Worm (Caenorhabditis elegans) whole organism, dauer: ENCODE measurements around the gene mbk-2.

ENCODE experiments used
- unc-62 ChIP-seq: sonication (generic microtip); optimal IDR thresholded peaks from 2 replicates; lab custom pipeline; 2017; ENCODE audit warnings: missing biosample characterization, missing genetic modification reagents, missing genetic modification characterization

Gene mbk-2

DNA sequence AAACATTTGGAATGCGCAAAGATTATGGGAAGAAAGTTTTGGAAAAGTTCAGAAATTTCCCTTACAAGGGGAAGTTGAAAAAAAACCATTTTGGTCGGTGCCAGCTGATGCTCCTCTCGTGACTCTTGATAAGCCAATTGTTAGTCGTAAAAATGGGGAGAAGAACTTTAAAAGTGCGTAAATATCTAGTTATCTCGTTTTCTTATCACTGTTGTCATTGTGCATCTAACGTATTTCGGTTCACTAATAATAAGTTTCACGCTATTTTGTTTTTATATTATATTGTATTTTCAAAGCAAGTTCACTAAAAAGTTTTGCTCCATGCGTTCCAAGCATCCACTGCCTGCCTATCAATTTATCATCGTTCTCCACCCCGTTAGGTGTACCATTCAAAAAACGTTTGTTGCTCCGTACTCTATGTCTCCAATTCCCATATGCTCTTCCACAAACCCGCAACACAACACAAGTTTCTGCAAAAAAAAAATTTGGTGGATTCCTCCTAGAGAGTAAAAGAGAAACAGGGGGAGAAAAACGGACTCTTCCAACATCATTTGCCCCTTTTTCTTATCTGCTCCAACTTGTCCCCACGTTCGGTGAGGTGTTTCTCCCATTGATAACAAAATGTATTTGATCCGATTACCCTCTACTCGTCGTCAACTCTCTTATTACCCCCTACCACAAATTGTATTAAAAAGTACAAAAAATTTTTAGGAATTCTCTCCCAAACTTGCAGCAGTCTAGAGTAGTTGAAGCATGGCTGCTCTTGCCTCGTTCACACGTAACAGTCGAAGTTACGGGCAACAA, at the start of gene mbk-2:
Gene mbk-2 (plus strand): TSS at position 754 of the 804 bp plus-strand sequence.
- TF ChIP-seq unc-62 (GFP tag; lab: Kevin White, UChicago), result no peak

DNA sequence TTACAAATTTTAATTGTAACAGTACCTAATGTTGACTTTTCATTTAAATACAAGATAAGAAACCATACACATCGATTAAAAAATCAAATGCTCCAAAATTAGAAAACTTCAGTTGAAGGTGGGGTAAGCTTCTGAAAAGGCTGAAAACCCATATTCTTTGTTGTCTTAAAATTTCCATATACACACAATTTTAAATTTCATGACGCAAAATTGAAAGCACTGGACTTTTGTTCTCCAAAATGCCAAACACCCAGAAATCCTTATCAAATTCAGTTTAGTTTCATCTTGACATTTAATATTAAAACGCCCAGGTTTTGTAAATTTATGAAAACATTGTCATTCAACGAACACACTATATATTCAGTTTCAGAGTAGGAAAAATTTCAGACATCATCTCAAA, 48.8 kb upstream of the mbk-2 start, which contains the start of gene F55G11.7:
Gene F55G11.7 (plus strand): TSS at position 301 of the 400 bp plus-strand sequence.
- no peak for TF ChIP-seq unc-62 (GFP tag; lab: Kevin White, UChicago)

DNA sequence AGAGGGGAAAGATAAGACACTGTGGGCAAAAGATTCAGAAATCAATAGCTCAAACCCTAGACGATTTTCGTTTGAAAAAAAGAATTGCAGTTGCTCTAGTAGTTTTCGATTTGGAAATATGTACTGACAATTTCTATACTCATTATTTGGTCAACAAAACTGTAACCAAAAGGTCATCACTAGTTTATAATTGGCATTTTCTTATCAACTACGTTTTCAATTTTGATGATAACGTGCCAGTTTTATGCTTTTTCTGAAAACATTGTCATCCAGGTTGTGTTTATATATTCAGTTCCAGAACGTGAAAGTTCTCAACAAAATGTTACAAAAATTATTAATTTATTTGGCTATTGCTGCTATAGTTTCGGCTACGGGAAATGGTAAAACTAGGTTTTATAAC, 46.4 kb upstream of the mbk-2 start, which contains the start of gene F55G11.8:
Gene F55G11.8 (plus strand): TSS at position 245 of the 400 bp plus-strand sequence.
- TF ChIP-seq unc-62 (GFP tag; lab: Kevin White, UChicago), result no peak

DNA sequence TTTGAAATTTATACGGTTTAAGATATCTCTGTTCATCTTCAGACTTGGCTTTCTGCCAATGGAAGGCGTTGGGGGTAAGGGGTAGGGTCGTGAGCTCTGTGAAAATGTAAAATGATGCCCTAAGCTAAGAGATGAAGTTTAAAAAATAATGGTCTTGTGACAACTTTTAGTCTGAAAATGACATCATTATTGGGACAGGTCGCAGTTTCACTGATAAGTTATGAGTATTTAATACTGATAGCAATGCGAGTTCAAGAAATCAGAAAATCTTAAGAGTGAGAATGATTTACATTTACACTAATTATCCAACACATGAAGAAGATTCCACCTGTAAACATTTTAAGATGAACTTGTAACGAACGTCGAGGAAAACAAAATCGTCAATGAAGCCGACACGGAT, 44.3 kb upstream of the mbk-2 start:
- TF ChIP-seq unc-62 (GFP tag; lab: Kevin White, UChicago), result no peak

DNA sequence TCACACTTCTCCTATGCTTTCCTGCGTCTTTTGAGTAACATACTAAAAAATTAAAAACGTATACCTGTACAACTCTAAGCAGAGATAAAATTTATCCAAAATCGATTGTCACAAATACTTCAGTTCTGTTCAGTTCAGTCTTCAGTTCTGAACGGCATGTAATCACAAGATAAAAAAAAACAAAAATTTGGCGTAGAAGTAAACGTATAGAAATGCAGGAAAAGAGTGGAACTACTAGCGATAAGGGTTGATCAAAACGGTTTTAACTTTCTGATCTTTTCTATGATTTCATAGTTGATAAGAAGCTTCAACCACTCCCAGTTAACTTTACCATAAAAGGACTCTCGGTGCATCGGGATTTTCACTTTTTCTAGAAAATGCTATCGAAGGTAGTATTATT, 43.9 kb upstream of the mbk-2 start, which contains the start of gene dod-22:
Gene dod-22 (plus strand): TSS at position 301 of the 400 bp plus-strand sequence.
- TF ChIP-seq unc-62 (GFP tag; lab: Kevin White, UChicago), result no peak

DNA sequence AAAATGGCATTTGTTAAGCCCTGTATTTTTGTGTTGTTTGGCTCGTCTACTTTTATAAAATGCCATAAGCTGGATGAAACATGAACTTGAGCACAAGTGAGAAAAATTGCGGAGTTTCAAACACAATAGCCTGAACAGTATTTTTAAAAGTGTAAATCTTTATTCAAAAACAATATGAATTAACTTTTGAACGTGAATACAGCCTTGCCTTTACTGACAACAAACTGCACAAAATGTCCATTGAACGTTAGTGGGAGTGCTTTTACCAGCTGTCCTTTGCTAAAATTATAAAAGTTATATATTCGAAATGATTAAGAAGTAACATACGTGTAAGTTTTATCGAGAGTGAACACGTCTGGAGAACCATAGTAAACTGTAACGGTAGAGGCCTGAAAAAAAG, 41.7 kb upstream of the mbk-2 start:
- TF ChIP-seq unc-62 (GFP tag; lab: Kevin White, UChicago), result no peak

DNA sequence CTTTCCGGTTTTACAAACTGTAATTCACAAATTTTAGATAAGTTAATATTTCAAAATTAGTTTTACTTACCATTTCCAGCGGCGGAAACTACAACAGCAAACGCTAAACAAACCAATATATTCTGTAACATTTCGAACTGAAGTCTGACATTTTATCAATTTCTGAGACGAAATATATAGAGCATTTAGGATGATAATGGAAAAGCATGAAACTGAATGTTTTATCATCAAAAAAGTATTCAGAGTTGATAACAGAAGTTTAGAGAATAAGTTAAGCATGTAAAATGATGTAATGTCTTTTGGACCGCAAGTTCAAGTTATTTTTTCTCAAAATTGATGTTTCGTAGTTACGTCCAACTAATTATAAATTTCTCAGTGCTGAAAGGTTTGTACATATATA, 39.8 kb upstream of the mbk-2 start, which contains the start of gene F55G11.2:
Gene F55G11.2 (minus strand): TSS at position 149 of the 400 bp plus-strand sequence.
- no peak for TF ChIP-seq unc-62 (GFP tag; lab: Kevin White, UChicago)

DNA sequence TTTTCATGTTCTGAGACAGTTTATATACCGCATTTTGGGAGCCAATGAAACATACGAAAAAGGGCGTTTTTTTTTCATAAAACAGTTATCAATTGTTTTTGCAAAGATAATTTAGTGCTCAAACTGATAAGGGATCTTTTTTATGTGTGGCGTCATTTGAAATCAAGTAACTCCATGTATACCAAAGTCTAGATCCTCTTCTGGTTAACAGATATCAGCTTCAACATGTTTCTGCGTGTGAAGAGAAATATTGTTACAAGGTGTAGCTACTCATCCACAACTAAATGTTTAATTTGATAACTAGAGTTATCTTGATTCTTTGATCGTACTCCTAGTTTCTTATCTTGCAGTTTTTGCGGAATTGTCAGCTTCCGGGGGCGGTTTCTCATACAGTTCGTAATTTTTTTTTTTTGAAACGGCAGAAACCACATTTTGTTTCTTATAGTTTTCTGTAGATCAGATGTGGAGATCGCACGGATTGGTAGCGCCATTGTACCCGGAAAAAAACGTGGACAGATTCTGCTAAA, 36.9 kb upstream of the mbk-2 start:
- TF ChIP-seq unc-62 (GFP tag; lab: Kevin White, UChicago), result no peak

DNA sequence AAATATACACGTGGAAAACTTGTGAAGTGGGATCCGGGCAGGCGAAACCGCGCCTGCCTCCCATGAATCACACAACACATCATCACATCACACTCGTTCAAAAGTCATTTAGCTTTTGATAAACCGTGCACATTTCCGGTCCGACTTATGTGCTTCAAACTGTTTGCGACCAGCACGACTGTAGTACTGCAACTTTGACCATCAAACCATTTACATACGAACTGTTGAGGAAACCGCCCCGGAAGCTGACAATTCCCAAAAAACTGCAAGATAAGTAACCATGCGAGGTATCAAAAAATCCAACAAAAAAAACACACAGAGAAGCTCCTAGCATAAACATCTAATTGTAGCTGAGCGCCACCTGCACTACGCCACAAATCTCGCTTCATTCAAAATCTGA, 36.2 kb upstream of the mbk-2 start:
- TF ChIP-seq unc-62 (GFP tag; lab: Kevin White, UChicago), result no peak

DNA sequence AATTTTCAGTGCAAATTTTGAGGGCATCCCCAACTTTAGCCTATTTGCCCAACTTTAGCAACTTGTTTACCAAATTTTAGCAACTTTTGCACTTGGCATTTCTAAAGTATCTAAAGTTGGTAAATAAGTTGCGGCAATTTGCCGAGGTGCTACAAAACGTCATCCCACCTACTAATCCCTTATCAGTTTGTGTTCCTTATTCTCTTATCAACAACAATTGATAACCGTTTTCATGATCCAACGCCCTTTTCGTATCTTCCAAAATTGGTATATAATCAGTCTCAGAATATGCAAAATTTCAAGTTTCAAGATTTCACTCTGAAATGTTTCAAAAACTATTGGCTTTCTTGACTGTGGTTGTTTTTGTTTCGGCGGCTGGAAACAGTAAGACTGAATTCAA, 35.6 kb upstream of the mbk-2 start, which contains the start of gene F55G11.4:
Gene F55G11.4 (plus strand): TSS at position 289 of the 400 bp plus-strand sequence.
- no peak for TF ChIP-seq unc-62 (GFP tag; lab: Kevin White, UChicago)

DNA sequence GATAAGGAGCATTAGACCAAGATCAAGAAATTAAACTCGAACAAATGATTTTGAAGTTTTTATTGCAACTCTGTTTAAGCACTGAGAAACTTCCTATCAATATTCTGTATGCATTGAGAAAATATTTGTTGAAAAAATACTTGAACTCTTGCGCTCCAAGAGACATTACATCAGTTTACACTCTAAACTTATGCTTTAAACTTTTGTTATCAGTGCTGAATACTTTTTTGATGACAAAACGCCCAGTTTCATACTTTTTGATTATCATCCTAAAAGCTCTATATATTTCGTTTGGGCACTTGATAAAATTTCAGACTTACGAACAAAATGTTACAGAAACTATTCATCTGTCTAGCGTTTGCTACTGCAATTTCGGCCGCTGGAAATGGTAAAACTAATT, 33.0 kb upstream of the mbk-2 start, which contains the start of gene dod-17:
Gene dod-17 (plus strand): TSS at position 323 of the 400 bp plus-strand sequence.
- TF ChIP-seq unc-62 (GFP tag; lab: Kevin White, UChicago), result no peak

DNA sequence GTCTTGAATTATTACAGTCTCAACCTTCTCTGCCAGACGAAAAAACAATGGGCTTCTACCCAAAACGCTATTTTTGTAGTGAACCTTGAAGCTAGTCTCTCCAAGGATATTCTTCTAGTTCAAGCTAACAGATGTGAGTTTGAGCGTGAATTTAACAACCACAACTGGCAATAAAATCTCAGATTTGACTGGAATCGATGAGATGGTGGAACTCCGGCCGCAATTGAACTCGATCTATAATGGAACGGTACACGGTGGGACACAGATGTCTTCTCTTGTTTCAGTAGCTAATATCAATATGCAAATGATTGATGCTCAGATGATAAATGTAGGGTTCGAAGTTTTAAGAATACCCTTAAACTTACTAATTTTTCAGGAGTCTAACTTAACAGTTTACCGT, 31.3 kb upstream of the mbk-2 start:
- no peak for TF ChIP-seq unc-62 (GFP tag; lab: Kevin White, UChicago)

DNA sequence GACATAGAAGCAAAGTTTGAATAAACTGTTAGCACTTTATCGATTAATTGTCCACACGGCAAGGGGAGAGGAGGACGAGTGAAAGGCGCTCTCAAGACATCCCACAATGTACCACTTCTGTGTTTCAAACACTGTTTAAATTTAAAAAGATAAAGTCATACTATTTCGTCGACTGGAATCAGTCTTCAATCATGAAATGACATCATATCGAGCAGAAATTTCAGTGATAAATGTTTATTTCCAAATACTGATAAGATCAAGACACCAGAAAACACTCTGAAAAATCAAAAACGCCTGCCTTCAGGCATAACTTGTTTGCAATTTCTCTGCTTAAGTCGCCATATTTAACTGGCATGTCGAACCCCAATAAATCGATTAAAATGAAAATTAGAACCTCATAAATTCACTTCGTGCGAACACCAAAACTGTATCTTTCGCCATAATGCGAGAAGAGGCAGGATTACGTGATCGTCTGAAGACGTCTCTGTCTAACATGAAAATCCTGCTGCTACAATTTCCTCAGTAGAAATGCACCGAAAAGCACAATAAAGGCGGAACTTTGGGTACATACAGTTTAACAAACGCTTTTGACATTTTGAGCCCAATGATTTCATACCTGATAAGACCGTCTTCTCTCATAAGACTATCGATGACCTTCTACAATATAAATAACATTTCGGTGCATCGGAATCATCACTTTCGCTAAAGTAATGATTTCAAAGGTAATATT, 30.5 kb upstream of the mbk-2 start, which contains the start of gene K10D11.2:
Gene K10D11.2 (plus strand): TSS at position 680 of the 730 bp plus-strand sequence.
- TF ChIP-seq unc-62 (GFP tag; lab: Kevin White, UChicago), result no peak

DNA sequence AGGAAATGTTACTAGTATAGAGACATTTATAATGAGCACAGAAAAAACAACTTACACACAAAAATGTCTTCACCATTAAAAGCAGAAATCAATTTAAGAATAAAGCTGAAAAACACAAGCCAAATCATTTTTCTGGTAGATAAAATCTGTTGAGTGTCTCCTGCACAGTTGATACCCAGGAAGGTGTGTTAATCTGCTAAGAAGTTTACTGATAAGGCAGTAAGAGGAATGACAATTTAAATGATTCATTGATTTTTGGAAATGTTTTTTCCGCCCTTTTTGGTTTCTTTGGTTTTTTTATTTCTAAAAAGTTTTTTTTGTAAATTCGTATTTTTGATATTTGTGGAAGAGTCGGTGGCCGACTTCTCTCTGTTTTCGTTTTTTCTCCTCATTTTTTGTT, 23.0 kb upstream of the mbk-2 start, which contains the start of gene K10D11.3:
Gene K10D11.3 (minus strand): TSS at position 174 of the 400 bp plus-strand sequence.
- no peak for TF ChIP-seq unc-62 (GFP tag; lab: Kevin White, UChicago)

DNA sequence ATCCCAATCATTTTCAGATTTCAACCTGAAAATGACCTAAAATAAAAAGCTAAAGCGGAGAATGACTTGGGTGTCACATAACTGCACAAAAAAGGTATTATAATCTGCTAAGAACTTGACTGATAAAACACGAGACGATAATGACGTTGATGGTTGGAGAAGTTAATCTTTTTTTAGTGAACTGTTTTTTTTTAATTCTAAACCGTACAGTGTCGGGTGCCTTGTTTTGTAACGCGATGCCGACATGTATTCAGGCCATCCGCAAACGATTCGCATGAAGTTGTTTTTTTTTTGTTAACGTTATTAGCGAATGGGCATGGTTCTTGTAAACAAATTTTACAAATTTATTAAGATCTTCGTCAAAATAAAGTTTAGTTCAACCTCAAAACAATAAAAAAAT, 19.6 kb upstream of the mbk-2 start, which contains the start of gene K10D11.6:
Gene K10D11.6 (minus strand): TSS at position 101 of the 400 bp plus-strand sequence.
- TF ChIP-seq unc-62 (GFP tag; lab: Kevin White, UChicago), result no peak
